Worm (Caenorhabditis elegans): Measurements from ENCODE around the gene ZK856.7.

The ZK856.7 gene

DNA sequence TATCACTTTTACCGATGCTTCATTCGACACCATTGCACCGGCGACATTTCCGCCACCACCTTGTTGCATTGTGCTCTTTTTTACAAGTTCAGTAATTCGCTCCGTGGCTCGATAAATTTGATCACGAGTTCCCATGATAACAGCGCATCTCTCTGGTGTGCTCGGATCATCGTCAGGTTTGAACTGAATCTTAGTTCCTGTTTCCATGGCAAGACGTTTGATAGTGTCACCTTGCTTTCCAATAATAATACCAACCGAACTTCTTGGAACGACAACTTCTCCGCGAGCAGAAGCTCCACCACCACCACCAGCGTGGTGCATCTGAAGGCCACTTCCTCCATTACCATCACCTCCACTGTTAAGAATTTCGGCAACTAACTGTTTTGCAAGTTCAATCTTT lies 35.3 kb downstream of the ZK856.7 start:
- TF ChIP-seq C17E4.6 (GFP tag; IDR thresholded peaks at IDR 0.05): no peak
- no peak for TF ChIP-seq Y53G8AR.9 (GFP tag; conservative IDR thresholded peaks at IDR 0.05)
- TF ChIP-seq hlh-12 (tag; optimal IDR thresholded peaks at IDR 0.05): no peak
- no peak for TF ChIP-seq ztf-28 (GFP tag; IDR thresholded peaks at IDR 0.05)
- TF ChIP-seq pha-4 (tag; optimal IDR thresholded peaks at IDR 0.05): no peak
- no peak for TF ChIP-seq akir-1 (GFP tag; optimal IDR thresholded peaks at IDR 0.05)
- TF ChIP-seq die-1 (tag; optimal IDR thresholded peaks at IDR 0.05): no peak
- no peak for TF ChIP-seq fkh-3 (tag; optimal IDR thresholded peaks at IDR 0.05)
- TF ChIP-seq rpc-1 (optimal IDR thresholded peaks at IDR 0.05): no peak
- no peak for TF ChIP-seq rpc-1 (tag; optimal IDR thresholded peaks at IDR 0.05)
- TF ChIP-seq hrde-1 (tag; optimal IDR thresholded peaks at IDR 0.05; ENCODE audit: borderline replicate concordance): no peak
- no peak for TF ChIP-seq repo-1 (tag; optimal IDR thresholded peaks at IDR 0.05)
- TF ChIP-seq mel-28 (tag; optimal IDR thresholded peaks at IDR 0.05; ENCODE audit: borderline replicate concordance): no peak

DNA sequence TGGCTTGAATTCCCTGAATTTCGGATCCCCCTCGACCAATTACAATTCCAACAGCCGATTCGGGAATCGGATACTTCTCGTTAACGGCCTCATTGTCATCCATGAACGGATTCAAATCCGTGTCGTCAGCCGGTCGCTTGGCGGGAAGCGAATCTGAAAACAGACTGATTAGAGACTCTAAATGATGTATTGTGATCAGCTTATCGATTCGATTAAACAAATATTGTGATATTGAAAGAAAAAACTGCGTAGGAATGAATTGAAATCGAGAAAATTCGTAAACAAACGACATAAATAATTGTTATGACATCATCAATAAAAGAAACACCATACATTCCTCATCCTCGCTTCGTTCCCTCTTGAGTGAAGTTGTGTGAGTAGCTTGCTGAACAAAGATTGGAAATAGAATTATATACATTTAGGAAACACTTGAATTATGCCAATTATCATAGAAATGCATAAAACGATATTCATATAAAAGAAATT lies 36.1 kb downstream of the ZK856.7 start:
- TF ChIP-seq madf-6 (GFP tag; IDR thresholded peaks at IDR 0.05) (peak; percentile 75), efl-1 (GFP tag; optimal IDR thresholded peaks at IDR 0.05) (no peak), lin-35 (GFP tag; optimal IDR thresholded peaks at IDR 0.05) (no peak), ztf-22 (GFP tag; optimal IDR thresholded peaks at IDR 0.05) (no peak), ztf-3 (GFP tag; optimal IDR thresholded peaks at IDR 0.05) (no peak), bed-1 (GFP tag; IDR thresholded peaks at IDR 0.05) (0 out of 2 replicates have a peak, but pooled peaks have one; percentile 51), nfyb-1 (GFP tag; IDR thresholded peaks at IDR 0.05) (0 out of 2 replicates have a peak, but pooled peaks have one; percentile 64), atf-7 (tag; optimal IDR thresholded peaks at IDR 0.05) (peak; percentile 73), hsf-1 (GFP tag; IDR thresholded peaks at IDR 0.05) (0 out of 2 replicates have a peak, but pooled peaks have one; percentile 63), F49E8.2 (tag; optimal IDR thresholded peaks at IDR 0.05; ENCODE audit: insufficient read depth) (peak; percentile 58), die-1 (tag; optimal IDR thresholded peaks at IDR 0.05) (peak; percentile 27), lir-1 (GFP tag; conservative IDR thresholded peaks at IDR 0.05) (no peak), nhr-179 (tag; optimal IDR thresholded peaks at IDR 0.05) (no peak), egl-18 (GFP tag; IDR thresholded peaks at IDR 0.05) (no peak), hrde-1 (tag; optimal IDR thresholded peaks at IDR 0.05; ENCODE audit: borderline replicate concordance) (peak; percentile 77), B0035.1 (tag; optimal IDR thresholded peaks at IDR 0.05) (peak; percentile 10), D2030.7 (GFP tag; IDR thresholded peaks at IDR 0.05) (0 out of 2 replicates have a peak, but pooled peaks have one; percentile 36), hlh-12 (tag; optimal IDR thresholded peaks at IDR 0.05) (no peak), Y53G8AR.9 (GFP tag; conservative IDR thresholded peaks at IDR 0.05) (peak; percentile 75; the same call in 1 of the 2 replicates), ets-4 (GFP tag; optimal IDR thresholded peaks at IDR 0.05) (no peak), dpff-1 (tag; optimal IDR thresholded peaks at IDR 0.05) (peak; percentile 93), lin-26 (GFP tag; IDR thresholded peaks at IDR 0.05) (peak; percentile 64), hmg-20 (GFP tag; IDR thresholded peaks at IDR 0.05) (no peak), Y53F4B.3 (GFP tag; IDR thresholded peaks at IDR 0.05) (no peak), athp-1 (tag; optimal IDR thresholded peaks at IDR 0.05) (peak; percentile 95), F52B5.7 (tag; optimal IDR thresholded peaks at IDR 0.05) (peak; percentile 91), hmg-1.2 (GFP tag; IDR thresholded peaks at IDR 0.05) (peak; percentile 29; the same call in 1 of the 2 replicates), dox-1 (GFP tag; IDR thresholded peaks at IDR 0.05) (peak; percentile 30; the same call in 1 of the 2 replicates), tlf-1 (GFP tag; optimal IDR thresholded peaks at IDR 0.05) (peak; percentile 1), aptf-3 (GFP tag; IDR thresholded peaks at IDR 0.05) (no peak), ekl-4 (GFP tag; IDR thresholded peaks at IDR 0.05) (peak; percentile 89), mel-28 (tag; optimal IDR thresholded peaks at IDR 0.05; ENCODE audit: borderline replicate concordance) (peak; percentile 74), lag-1 (GFP tag; IDR thresholded peaks at IDR 0.05) (no peak), T07F8.4 (tag; optimal IDR thresholded peaks at IDR 0.05) (no peak), mes-4 (tag; optimal IDR thresholded peaks at IDR 0.05) (peak; percentile 30), rec-8 (tag; optimal IDR thresholded peaks at IDR 0.05) (peak in 1 of 2 experiments; percentile 0), madf-3 (GFP tag; IDR thresholded peaks at IDR 0.05) (peak; percentile 88), gei-17 (GFP tag; optimal IDR thresholded peaks at IDR 0.05) (no peak), Y56A3A.18 (GFP tag; IDR thresholded peaks at IDR 0.05) (peak; percentile 59)
